Fruit fly (Drosophila melanogaster): ENCODE data around the gene Past1.

Past1 gene

DNA sequence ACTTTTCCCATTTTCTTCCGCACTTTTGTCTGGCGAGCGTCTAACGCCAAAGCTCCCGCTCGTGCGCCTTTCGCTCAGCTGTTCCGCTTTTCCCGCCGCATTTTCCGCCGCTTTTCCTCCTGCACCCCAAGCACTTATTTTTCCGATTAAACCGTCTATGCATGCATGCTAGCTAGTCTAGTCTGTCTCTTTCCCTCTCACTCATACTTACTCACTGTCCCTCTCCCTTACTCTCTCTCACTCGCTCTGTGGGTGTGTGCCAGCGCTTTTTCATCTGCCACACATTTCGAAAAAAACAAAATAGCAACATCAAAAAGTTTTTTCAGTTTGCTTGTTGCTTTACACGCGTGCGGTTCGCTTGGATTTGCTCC is 42.9 kb upstream of the Past1 start, which contains the start of gene CG6225 (continued):
- TF ChIP-seq CG13894 (tag; optimal IDR thresholded peaks at IDR 0.05) (no peak), ftz-f1 (GFP tag; optimal IDR thresholded peaks at IDR 0.05) (no peak), seq (GFP tag; IDR thresholded peaks at IDR 0.05) (no peak), usp (GFP tag; optimal IDR thresholded peaks at IDR 0.05) (no peak), Sox102F (GFP tag; optimal IDR thresholded peaks at IDR 0.05) (no peak), chinmo (GFP tag; IDR thresholded peaks at IDR 0.05; ENCODE audit: partially characterized antibody) (peak; percentile 30; the same call in 1 of the 4 replicates), CG10209 (GFP tag; optimal IDR thresholded peaks at IDR 0.05) (no peak), Rfx (GFP tag; IDR thresholded peaks at IDR 0.05) (no peak), pros (GFP tag; optimal IDR thresholded peaks at IDR 0.05) (no peak), otp (GFP tag; IDR thresholded peaks at IDR 0.05) (0 out of 3 replicates have a peak, but pooled peaks have one; percentile 2), CG43689 (GFP tag; IDR thresholded peaks at IDR 0.05) (0 out of 2 replicates have a peak, but pooled peaks have one; percentile 2)

- TF ChIP-seq Dip3 (GFP tag; optimal IDR thresholded peaks at IDR 0.05) (peak; percentile 21), Med (GFP tag) (peak; percentile 71), CG9727 (GFP tag; optimal IDR thresholded peaks at IDR 0.05) (no peak), unc-4 (GFP tag; IDR thresholded peaks at IDR 0.05; ENCODE audit: partially characterized antibody) (no peak), wor (GFP tag; IDR thresholded peaks at IDR 0.05) (no peak), Rx (GFP tag; IDR thresholded peaks at IDR 0.05) (no peak), CG42726 (GFP tag; IDR thresholded peaks at IDR 0.05; ENCODE audit: partially characterized antibody) (no peak), CG15073 (GFP tag; optimal IDR thresholded peaks at IDR 0.05) (no peak), dysf (GFP tag; IDR thresholded peaks at IDR 0.05) (peak; percentile 27; the same call in 1 of the 3 replicates), CG3407 (GFP tag; optimal IDR thresholded peaks at IDR 0.05) (no peak), CG1233 (GFP tag; optimal IDR thresholded peaks at IDR 0.05) (no peak), Atf-2 (GFP tag; optimal IDR thresholded peaks at IDR 0.05) (no peak), Ada2b (GFP tag; IDR thresholded peaks at IDR 0.05) (no peak), CG15514 (GFP tag; optimal IDR thresholded peaks at IDR 0.05) (peak; percentile 51), eve (GFP tag; optimal IDR thresholded peaks at IDR 0.05) (no peak), Bteb2 (GFP tag; optimal IDR thresholded peaks at IDR 0.05) (no peak), pb (GFP tag; optimal IDR thresholded peaks at IDR 0.05) (no peak), bab2 (GFP tag; optimal IDR thresholded peaks at IDR 0.05) (no peak), unpg (GFP tag; optimal IDR thresholded peaks at IDR 0.05) (no peak), abd-A (tag; optimal IDR thresholded peaks at IDR 0.05) (peak; percentile 12), CG12071 (GFP tag; optimal IDR thresholded peaks at IDR 0.05) (peak; percentile 52), onecut (GFP tag; IDR thresholded peaks at IDR 0.05) (no peak), pho (GFP tag; optimal IDR thresholded peaks at IDR 0.05) (peak; percentile 13), tio (GFP tag; optimal IDR thresholded peaks at IDR 0.05) (no peak), CG18599 (GFP tag; optimal IDR thresholded peaks at IDR 0.05) (peak; percentile 69), Optix (GFP tag; IDR thresholded peaks at IDR 0.05) (no peak), Bgb (GFP tag; IDR thresholded peaks at IDR 0.05; ENCODE audit: partially characterized antibody) (no peak), Oli (tag; optimal IDR thresholded peaks at IDR 0.05) (no peak), Dek (tag; optimal IDR thresholded peaks at IDR 0.05) (peak; percentile 10), otp (GFP tag; IDR thresholded peaks at IDR 0.05) (no peak), CG4404 (GFP tag; IDR thresholded peaks at IDR 0.05) (no peak), nerfin-1 (tag; optimal IDR thresholded peaks at IDR 0.05) (no peak), danr (GFP tag; IDR thresholded peaks at IDR 0.05) (no peak), al (GFP tag; IDR thresholded peaks at IDR 0.05) (peak; percentile 47; the same call in 1 of the 2 replicates), slbo (GFP tag; IDR thresholded peaks at IDR 0.05) (peak; percentile 55), CG33213 (GFP tag; optimal IDR thresholded peaks at IDR 0.05) (no peak), H15 (GFP tag; IDR thresholded peaks at IDR 0.05) (no peak), cato (GFP tag; optimal IDR thresholded peaks at IDR 0.05; ENCODE audit: borderline replicate concordance) (no peak), sima (GFP tag; optimal IDR thresholded peaks at IDR 0.05) (no peak), tgo (GFP tag; IDR thresholded peaks at IDR 0.05) (no peak)
Measured at dm6 chr3R:12656946-12657566, 40.1 kb upstream of the Past1 start.

Measured in whole organism, embryonic.